Worm (Caenorhabditis elegans) whole organism, L1 larva: ENCODE results near the gene ttbk-2.1.

Experiments
- ama-1 ChIP-seq: fragments of 150-350 bp; optimal IDR thresholded peaks from 2 replicates; lab custom pipeline; 2014
- blmp-1 ChIP-seq: fragments of 150-350 bp; optimal IDR thresholded peaks from 2 replicates; lab custom pipeline; 2014; ENCODE audit warnings: missing biosample characterization, missing genetic modification characterization
- egl-27 ChIP-seq, 2 experiments: fragments of 150-350 bp in 1 of 2; sonication (generic microtip); optimal IDR thresholded peaks; 3 replicates each; lab custom pipeline; 2017 to 2018; ENCODE audit warnings: missing biosample characterization in 2 of 2, missing genetic modification characterization in 2 of 2, missing genetic modification reagents in 2 of 2
- nhr-12 ChIP-seq: sonication (generic microtip); optimal IDR thresholded peaks from 2 replicates; lab custom pipeline; 2017; ENCODE audit warnings: missing biosample characterization, missing genetic modification characterization
- nhr-77 ChIP-seq: fragments of 150-350 bp; optimal IDR thresholded peaks from 2 replicates; lab custom pipeline; 2014; ENCODE audit warnings: missing biosample characterization, missing genetic modification characterization
- pqm-1 ChIP-seq: sonication (generic microtip); optimal IDR thresholded peaks from 3 replicates; lab custom pipeline; 2017; ENCODE audit warnings: missing biosample characterization, missing genetic modification characterization
- zag-1 ChIP-seq: fragments of 150-350 bp; optimal IDR thresholded peaks from 2 replicates; lab custom pipeline; 2014; ENCODE audit warnings: missing biosample characterization, missing genetic modification characterization

- TF ChIP-seq egl-27 (tag; optimal IDR thresholded peaks at IDR 0.05; lab: Kevin White, UChicago) (no peak), nhr-77 (tag; lab: Kevin White, UChicago) (no peak), nhr-12 (tag; lab: Kevin White, UChicago) (no peak), zag-1 (no peak), blmp-1 (tag; lab: Kevin White, UChicago) (no peak), ama-1 (lab: Kevin White, UChicago) (no peak), pqm-1 (tag; lab: Kevin White, UChicago) (no peak)
These were observed 8.0 kb downstream of the ttbk-2.1 start, which contains the start of gene F36H12.5 for ce11 chrIV:5266474-5266873.
